Fruit fly (Drosophila melanogaster) whole organism, embryonic: ENCODE measurements around the gene CG9372.

ENCODE experiments used
- CG10209 ChIP-seq: fragments of 200-800 bp; sonication (Bioruptor generic); optimal IDR thresholded peaks from 3 replicates; lab custom pipeline; 2017; ENCODE audit warnings: missing biosample characterization, mild to moderate bottlenecking, missing genetic modification characterization, missing genetic modification reagents
- CG12155 ChIP-seq: fragments of 200-800 bp; sonication (Bioruptor generic); optimal IDR thresholded peaks from 3 replicates; lab custom pipeline; 2016; ENCODE audit warnings: missing biosample characterization, missing genetic modification characterization
- CG13123 ChIP-seq: fragments of 200-800 bp; sonication (Bioruptor generic); optimal IDR thresholded peaks from 2 replicates; lab custom pipeline; 2016; ENCODE audit warnings: missing biosample characterization, missing genetic modification characterization
- CG13775 ChIP-seq: fragments of 200-800 bp; sonication (Bioruptor generic); optimal IDR thresholded peaks from 3 replicates; lab custom pipeline; 2017; ENCODE audit warnings: missing biosample characterization, mild to moderate bottlenecking, missing genetic modification characterization
- CG14441 ChIP-seq: fragments of 200-800 bp; sonication (Bioruptor generic); IDR thresholded peaks from 2 replicates; pipeline ENCODE4 v1.3.6; 2022; ENCODE audit warnings: missing biosample characterization, missing genetic modification characterization
- CG14667 ChIP-seq: fragments of 200-800 bp; sonication (Bioruptor generic); IDR thresholded peaks from 2 replicates; pipeline ENCODE4 v1.3.6; 2022; ENCODE audit warnings: missing biosample characterization, missing genetic modification characterization
- CG15696 ChIP-seq: fragments of 200-800 bp; sonication (Bioruptor generic); optimal IDR thresholded peaks from 2 replicates; lab custom pipeline; 2019; ENCODE audit warnings: missing biosample characterization, mild to moderate bottlenecking, missing genetic modification characterization, moderate library complexity
- CG17328 ChIP-seq: fragments of 200-800 bp; sonication (Bioruptor generic); IDR thresholded peaks from 2 replicates; pipeline ENCODE4 v1.3.6; 2022; ENCODE audit warnings: missing biosample characterization, missing genetic modification characterization
- CG17912 ChIP-seq: fragments of 200-800 bp; sonication (Bioruptor generic); optimal IDR thresholded peaks from 2 replicates; lab custom pipeline; 2018; ENCODE audit warnings: missing biosample characterization, mild to moderate bottlenecking, missing genetic modification characterization
- CG30403 ChIP-seq: fragments of 200-800 bp; sonication (Bioruptor generic); optimal IDR thresholded peaks from 3 replicates; lab custom pipeline; 2016; ENCODE audit warnings: missing biosample characterization, missing genetic modification characterization
- CG4360 ChIP-seq: fragments of 200-800 bp; sonication (Bioruptor generic); IDR thresholded peaks from 2 replicates; pipeline ENCODE4 v1.3.6; 2022; ENCODE audit warnings: missing biosample characterization, missing genetic modification characterization
- CG5953 ChIP-seq: fragments of 200-800 bp; sonication (Bioruptor generic); IDR thresholded peaks from 2 replicates; pipeline ENCODE4 v1.3.6; 2022; ENCODE audit warnings: missing biosample characterization, missing genetic modification characterization
- CG6689 ChIP-seq: fragments of 200-800 bp; sonication (Bioruptor generic); IDR thresholded peaks from 2 replicates; pipeline ENCODE4 v1.3.6; 2022; ENCODE audit warnings: missing biosample characterization, missing genetic modification characterization
- CG6765 ChIP-seq: fragments of 200-800 bp; sonication (Bioruptor generic); optimal IDR thresholded peaks from 3 replicates; lab custom pipeline; 2017; ENCODE audit warnings: missing biosample characterization, mild to moderate bottlenecking, missing genetic modification characterization
- CG8089 ChIP-seq: fragments of 200-800 bp; sonication (Bioruptor generic); optimal IDR thresholded peaks from 3 replicates; lab custom pipeline; 2016; ENCODE audit warnings: missing biosample characterization, missing genetic modification characterization
- CG8478 ChIP-seq: fragments of >200 bp; optimal IDR thresholded peaks from 2 replicates; lab custom pipeline; 2018
- CG9609 ChIP-seq: fragments of 200-800 bp; sonication (Bioruptor generic); optimal IDR thresholded peaks from 3 replicates; lab custom pipeline; 2016; ENCODE audit warnings: missing biosample characterization, missing genetic modification characterization
- CrebB ChIP-seq: fragments of 200-800 bp; sonication (Bioruptor generic); optimal IDR thresholded peaks from 3 replicates; lab custom pipeline; 2018; ENCODE audit warnings: missing biosample characterization, mild to moderate bottlenecking, missing genetic modification characterization
- Doc3 ChIP-seq: fragments of 200-800 bp; sonication (Bioruptor generic); IDR thresholded peaks from 3 replicates; pipeline ENCODE4 v1.3.6; 2022; ENCODE audit warnings: missing biosample characterization, missing genetic modification characterization; ENCODE audit not compliant: partially characterized antibody
- Gsc ChIP-seq: fragments of 200-800 bp; sonication (Bioruptor generic); IDR thresholded peaks from 2 replicates; pipeline ENCODE4 v1.3.6; 2022; ENCODE audit warnings: missing biosample characterization, missing genetic modification characterization
- Lim3 ChIP-seq: fragments of 200-800 bp; sonication (Bioruptor generic); IDR thresholded peaks from 2 replicates; pipeline ENCODE4 v1.3.6; 2022; ENCODE audit warnings: missing biosample characterization, missing genetic modification characterization
- Nf-YB ChIP-seq: fragments of 200-800 bp; sonication (Bioruptor generic); optimal IDR thresholded peaks from 3 replicates; lab custom pipeline; 2019; ENCODE audit warnings: missing biosample characterization, mild to moderate bottlenecking, missing genetic modification characterization, moderate library complexity
- Oli ChIP-seq: fragments of 200-800 bp; sonication (Bioruptor generic); optimal IDR thresholded peaks from 2 replicates; lab custom pipeline; 2018; ENCODE audit warnings: missing biosample characterization, mild to moderate bottlenecking, missing genetic modification characterization, moderate library complexity
- Optix ChIP-seq: fragments of 200-800 bp; sonication (Bioruptor generic); IDR thresholded peaks from 3 replicates; pipeline ENCODE4 v1.3.6; 2022; ENCODE audit warnings: missing biosample characterization, missing genetic modification characterization
- Poxn ChIP-seq: fragments of 200-800 bp; sonication (Bioruptor generic); IDR thresholded peaks from 2 replicates; pipeline ENCODE4 v1.3.6; 2022; ENCODE audit warnings: missing biosample characterization, missing genetic modification characterization
- Rx ChIP-seq: fragments of 200-800 bp; sonication (Bioruptor generic); IDR thresholded peaks from 2 replicates; pipeline ENCODE4 v1.3.6; 2022; ENCODE audit warnings: missing biosample characterization, missing genetic modification characterization
- Ssrp ChIP-seq: fragments of 200-800 bp; sonication (Bioruptor generic); optimal IDR thresholded peaks from 2 replicates; lab custom pipeline; 2018; ENCODE audit warnings: missing biosample characterization, mild to moderate bottlenecking, missing genetic modification characterization, moderate library complexity
- TFAM ChIP-seq: fragments of 200-800 bp; sonication (Bioruptor generic); optimal IDR thresholded peaks from 2 replicates; lab custom pipeline; 2017; ENCODE audit warnings: missing biosample characterization, missing genetic modification characterization, inconsistent platforms
- Tbp ChIP-seq: fragments of >200 bp; optimal IDR thresholded peaks from 2 replicates; lab custom pipeline; 2018; ENCODE audit warnings: missing biosample characterization, missing genetic modification characterization
- Vsx1 ChIP-seq: fragments of 200-800 bp; sonication (Bioruptor generic); optimal IDR thresholded peaks from 2 replicates; lab custom pipeline; 2017; ENCODE audit warnings: missing biosample characterization, mild to moderate bottlenecking, missing genetic modification characterization, missing genetic modification reagents
- amos ChIP-seq: fragments of 200-800 bp; sonication (Bioruptor generic); IDR thresholded peaks from 2 replicates; pipeline ENCODE4 v1.3.6; 2022; ENCODE audit warnings: missing biosample characterization, missing genetic modification characterization; ENCODE audit not compliant: partially characterized antibody
- bcd ChIP-seq: fragments of 200-800 bp; sonication (Bioruptor generic); optimal IDR thresholded peaks from 2 replicates; lab custom pipeline; 2017; ENCODE audit warnings: missing biosample characterization, mild to moderate bottlenecking, missing genetic modification characterization
- bowl ChIP-seq: fragments of 200-800 bp; sonication (Bioruptor generic); IDR thresholded peaks from 2 replicates; pipeline ENCODE4 v1.3.6; 2022; ENCODE audit warnings: missing biosample characterization, missing genetic modification characterization
- cad ChIP-seq: fragments of >200 bp; optimal IDR thresholded peaks from 2 replicates; lab custom pipeline; 2017; ENCODE audit warnings: missing biosample characterization, missing genetic modification characterization
- cato ChIP-seq: fragments of 200-800 bp; sonication (Bioruptor generic); optimal IDR thresholded peaks from 2 replicates; lab custom pipeline; 2016; ENCODE audit warnings: missing biosample characterization, missing genetic modification characterization, borderline replicate concordance
- cg ChIP-seq: fragments of 200-800 bp; sonication (Bioruptor generic); optimal IDR thresholded peaks from 3 replicates; lab custom pipeline; 2019; ENCODE audit warnings: missing biosample characterization, mild to moderate bottlenecking, missing genetic modification characterization, moderate library complexity
- chn ChIP-seq: fragments of 200-800 bp; sonication (Bioruptor generic); optimal IDR thresholded peaks from 2 replicates; lab custom pipeline; 2016; ENCODE audit warnings: missing biosample characterization, missing genetic modification characterization
- dmrt11E ChIP-seq: fragments of 200-800 bp; sonication (Bioruptor generic); optimal IDR thresholded peaks from 3 replicates; lab custom pipeline; 2018; ENCODE audit warnings: missing biosample characterization, mild to moderate bottlenecking, missing genetic modification characterization, moderate library complexity
- fd64A ChIP-seq: fragments of 200-800 bp; sonication (Bioruptor generic); optimal IDR thresholded peaks from 3 replicates; lab custom pipeline; 2018; ENCODE audit warnings: missing biosample characterization, mild to moderate bottlenecking, missing genetic modification characterization
- fru ChIP-seq: fragments of >200 bp; optimal IDR thresholded peaks from 2 replicates; lab custom pipeline; 2017
- gfzf ChIP-seq: fragments of 200-800 bp; sonication (Bioruptor generic); optimal IDR thresholded peaks from 2 replicates; lab custom pipeline; 2016; ENCODE audit warnings: missing biosample characterization, mild to moderate bottlenecking, missing genetic modification characterization, moderate library complexity
- gsb ChIP-seq: fragments of 200-800 bp; sonication (Bioruptor generic); IDR thresholded peaks from 2 replicates; pipeline ENCODE4 v1.3.6; 2022; ENCODE audit warnings: missing biosample characterization, missing genetic modification characterization
- lab ChIP-seq: fragments of 200-800 bp; sonication (Bioruptor generic); optimal IDR thresholded peaks from 3 replicates; lab custom pipeline; 2017; ENCODE audit warnings: missing biosample characterization, missing genetic modification characterization, mild to moderate bottlenecking, moderate library complexity, missing genetic modification reagents
- lmd ChIP-seq: fragments of 200-800 bp; sonication (Bioruptor generic); IDR thresholded peaks from 2 replicates; pipeline ENCODE4 v1.3.6; 2022; ENCODE audit warnings: missing biosample characterization, missing genetic modification characterization
- lov ChIP-seq, 2 experiments: fragments of 200-800 bp in 1 of 2; fragments of >200 bp in 1 of 2; sonication (Bioruptor generic) in 1 of 2; IDR thresholded peaks in 1 of 2; optimal IDR thresholded peaks in 1 of 2; 2 replicates in 1 of 2; 3 replicates in 1 of 2; pipeline versions ENCODE4 v1.3.6 to Lab custom; 2017 to 2022; ENCODE audit warnings: missing biosample characterization in 1 of 2, missing genetic modification characterization in 1 of 2
- p53 ChIP-seq: fragments of 200-800 bp; sonication (Bioruptor generic); optimal IDR thresholded peaks from 2 replicates; lab custom pipeline; 2016; ENCODE audit warnings: missing biosample characterization, missing genetic modification characterization
- rib ChIP-seq: fragments of 200-800 bp; sonication (Bioruptor generic); IDR thresholded peaks from 2 replicates; pipeline ENCODE4 v1.3.6; 2022; ENCODE audit warnings: missing biosample characterization, missing genetic modification characterization
- stc ChIP-seq: fragments of 200-800 bp; sonication (Bioruptor generic); IDR thresholded peaks from 2 replicates; pipeline ENCODE4 v1.3.6; 2022; ENCODE audit warnings: missing biosample characterization, missing genetic modification characterization
- unpg ChIP-seq: fragments of 200-800 bp; sonication (Bioruptor generic); optimal IDR thresholded peaks from 3 replicates; lab custom pipeline; 2018; ENCODE audit warnings: missing biosample characterization, mild to moderate bottlenecking, missing genetic modification characterization, moderate library complexity
- usp ChIP-seq: fragments of >200 bp; optimal IDR thresholded peaks from 2 replicates; lab custom pipeline; 2017; ENCODE audit warnings: missing biosample characterization, missing genetic modification characterization
- wor ChIP-seq: fragments of 200-800 bp; sonication (Bioruptor generic); IDR thresholded peaks from 2 replicates; pipeline ENCODE4 v1.3.6; 2022; ENCODE audit warnings: missing biosample characterization, missing genetic modification characterization

The CG9372 gene

dm6 chr3L:19590422-19590821 lies 15.6 kb upstream of the CG9372 start, which contains the start of gene CG14100 (continued):
- TF ChIP-seq bcd (GFP tag; lab: Kevin White, UChicago) (peak; percentile 100), p53 (GFP tag; lab: Kevin White, UChicago) (peak; percentile 100), Doc3 (GFP tag; lab: Robert Waterston, UW) (no peak; the same call in 2 of the 3 replicates), CG13775 (GFP tag; lab: Kevin White, UChicago) (peak; percentile 100), cad (no peak), unpg (GFP tag; lab: Kevin White, UChicago) (peak; percentile 100), CG13123 (peak; percentile 100), CG4360 (peak; percentile 98), CG17328 (peak; percentile 100), lab (GFP tag; lab: Kevin White, UChicago) (peak; percentile 100), rib (GFP tag; lab: Robert Waterston, UW) (peak; percentile 100), bowl (GFP tag; lab: Robert Waterston, UW) (peak; percentile 100), CG6689 (GFP tag; lab: Robert Waterston, UW) (peak; percentile 100), Poxn (peak; percentile 100), wor (GFP tag; lab: Robert Waterston, UW) (peak; percentile 100), chn (GFP tag; lab: Kevin White, UChicago) (peak; percentile 100), lmd (GFP tag; lab: Robert Waterston, UW) (peak; percentile 100), fru (lab: Kevin White, UChicago) (no peak), Vsx1 (GFP tag; lab: Kevin White, UChicago) (peak; percentile 99), dmrt11E (tag; lab: Kevin White, UChicago) (peak; percentile 100), Oli (tag; lab: Kevin White, UChicago) (peak; percentile 100), cato (GFP tag; lab: Kevin White, UChicago) (peak; percentile 100), CG9609 (peak; percentile 100), Gsc (GFP tag; lab: Robert Waterston, UW) (peak; percentile 100), CG17912 (GFP tag; lab: Kevin White, UChicago) (peak; percentile 100), CG10209 (GFP tag; lab: Kevin White, UChicago) (peak; percentile 100), Lim3 (GFP tag; lab: Robert Waterston, UW) (peak; percentile 100), CG12155 (peak; percentile 100), stc (peak; percentile 100), gsb (GFP tag; lab: Robert Waterston, UW) (peak; percentile 100), Rx (GFP tag; lab: Robert Waterston, UW) (peak; percentile 100), CG5953 (GFP tag; lab: Robert Waterston, UW) (peak; percentile 100), Ssrp (tag; lab: Kevin White, UChicago) (peak; percentile 100), CG8478 (lab: Kevin White, UChicago) (no peak), Optix (peak; percentile 100), CG8089 (GFP tag; lab: Kevin White, UChicago) (peak; percentile 100), lov (optimal IDR thresholded peaks at IDR 0.05; lab: Kevin White, UChicago) (no peak), lov (GFP tag; IDR thresholded peaks at IDR 0.05; lab: Robert Waterston, UW) (peak; percentile 100), CG14441 (GFP tag; lab: Robert Waterston, UW) (peak; percentile 100), CG14667 (peak; percentile 100), fd64A (GFP tag; lab: Kevin White, UChicago) (peak; percentile 100), CG15696 (tag; lab: Kevin White, UChicago) (peak; percentile 100), CrebB (tag; lab: Kevin White, UChicago) (peak; percentile 100), cg (GFP tag; lab: Kevin White, UChicago) (no peak), amos (peak; percentile 46; the same call in 1 of the 2 replicates), Nf-YB (GFP tag; lab: Kevin White, UChicago) (peak; percentile 94), CG6765 (GFP tag; lab: Kevin White, UChicago) (peak; percentile 100), usp (GFP tag; lab: Kevin White, UChicago) (no peak), CG30403 (peak; percentile 100), TFAM (GFP tag; lab: Kevin White, UChicago) (peak; percentile 98), gfzf (peak; percentile 58), Tbp (GFP tag; lab: Kevin White, UChicago) (no peak)
